Fruit fly (Drosophila melanogaster) whole organism, embryonic: ENCODE measurements around the gene CG10993.

Experiments used
- Abd-B ChIP-seq: fragments of 200-800 bp; sonication (Bioruptor generic); optimal IDR thresholded peaks from 2 replicates; lab custom pipeline; 2018; ENCODE audit warnings: missing biosample characterization, mild to moderate bottlenecking, missing genetic modification characterization, moderate library complexity
- Atf-2 ChIP-seq: fragments of 200-800 bp; sonication (Bioruptor generic); optimal IDR thresholded peaks from 2 replicates; lab custom pipeline; 2016; ENCODE audit warnings: missing biosample characterization, missing genetic modification characterization
- Bdp1 ChIP-seq: fragments of 200-800 bp; sonication (Bioruptor generic); optimal IDR thresholded peaks from 3 replicates; lab custom pipeline; 2016; ENCODE audit warnings: missing biosample characterization, missing genetic modification characterization
- CG10267 ChIP-seq: fragments of 200-800 bp; sonication (Bioruptor generic); optimal IDR thresholded peaks from 2 replicates; lab custom pipeline; 2018; ENCODE audit warnings: missing biosample characterization, mild to moderate bottlenecking, missing genetic modification characterization, moderate library complexity
- CG10431 ChIP-seq: fragments of 200-800 bp; sonication (Bioruptor generic); optimal IDR thresholded peaks from 3 replicates; lab custom pipeline; 2018; ENCODE audit warnings: missing biosample characterization, mild to moderate bottlenecking, missing genetic modification characterization
- CG10543 ChIP-seq: fragments of 200-800 bp; sonication (Bioruptor generic); optimal IDR thresholded peaks from 3 replicates; lab custom pipeline; 2017; ENCODE audit warnings: missing biosample characterization, mild to moderate bottlenecking, missing genetic modification characterization, moderate library complexity
- CG10979 ChIP-seq: fragments of 200-800 bp; sonication (Bioruptor generic); optimal IDR thresholded peaks from 2 replicates; lab custom pipeline; 2018; ENCODE audit warnings: missing biosample characterization, mild to moderate bottlenecking, missing genetic modification characterization, moderate library complexity
- CG11696 ChIP-seq: fragments of 200-800 bp; sonication (Bioruptor generic); IDR thresholded peaks from 2 replicates; pipeline ENCODE4 v1.3.6; 2022; ENCODE audit warnings: missing biosample characterization, missing genetic modification characterization
- CG12236 ChIP-seq: fragments of 200-800 bp; sonication (Bioruptor generic); optimal IDR thresholded peaks from 2 replicates; lab custom pipeline; 2016; ENCODE audit warnings: missing biosample characterization, missing genetic modification characterization
- CG12299 ChIP-seq: fragments of 200-800 bp; sonication (Bioruptor generic); optimal IDR thresholded peaks from 2 replicates; lab custom pipeline; 2018; ENCODE audit warnings: missing biosample characterization, mild to moderate bottlenecking, missing genetic modification characterization
- CG13296 ChIP-seq: fragments of 200-800 bp; sonication (Bioruptor generic); optimal IDR thresholded peaks from 3 replicates; lab custom pipeline; 2018; ENCODE audit warnings: missing biosample characterization, mild to moderate bottlenecking, missing genetic modification characterization
- CG13424 ChIP-seq: fragments of 200-800 bp; sonication (Bioruptor generic); optimal IDR thresholded peaks from 2 replicates; lab custom pipeline; 2019; ENCODE audit warnings: missing biosample characterization, mild to moderate bottlenecking, missing genetic modification characterization, moderate library complexity
- CG14014 ChIP-seq: fragments of 200-800 bp; sonication (Bioruptor generic); IDR thresholded peaks from 2 replicates; pipeline ENCODE4 v1.3.6; 2022; ENCODE audit warnings: missing biosample characterization, missing genetic modification characterization
- CG1602 ChIP-seq: fragments of 200-800 bp; sonication (Bioruptor generic); optimal IDR thresholded peaks from 3 replicates; lab custom pipeline; 2016; ENCODE audit warnings: missing biosample characterization, missing genetic modification characterization
- CG16779 ChIP-seq: fragments of 200-800 bp; sonication (Bioruptor generic); IDR thresholded peaks from 2 replicates; pipeline ENCODE4 v1.3.6; 2022; ENCODE audit warnings: missing biosample characterization, missing genetic modification characterization
- CG17912 ChIP-seq: fragments of 200-800 bp; sonication (Bioruptor generic); optimal IDR thresholded peaks from 2 replicates; lab custom pipeline; 2018; ENCODE audit warnings: missing biosample characterization, mild to moderate bottlenecking, missing genetic modification characterization
- CG18599 ChIP-seq: fragments of 200-800 bp; sonication (Bioruptor generic); optimal IDR thresholded peaks from 3 replicates; lab custom pipeline; 2017; ENCODE audit warnings: missing biosample characterization, missing genetic modification characterization, mild to moderate bottlenecking, moderate library complexity, missing genetic modification reagents
- CG2678 ChIP-seq: fragments of 200-800 bp; sonication (Bioruptor generic); optimal IDR thresholded peaks from 3 replicates; lab custom pipeline; 2019; ENCODE audit warnings: missing biosample characterization, mild to moderate bottlenecking, missing genetic modification characterization, moderate library complexity
- CG32532 ChIP-seq: fragments of 200-800 bp; sonication (Bioruptor generic); IDR thresholded peaks from 2 replicates; pipeline ENCODE4 v1.3.6; 2022; ENCODE audit warnings: missing biosample characterization, missing genetic modification characterization
- CG33213 ChIP-seq: fragments of 200-800 bp; sonication (Bioruptor generic); optimal IDR thresholded peaks from 3 replicates; lab custom pipeline; 2016; ENCODE audit warnings: missing biosample characterization, missing genetic modification characterization
- CG4617 ChIP-seq: fragments of 200-800 bp; sonication (Bioruptor generic); optimal IDR thresholded peaks from 3 replicates; lab custom pipeline; 2016; ENCODE audit warnings: missing biosample characterization, missing genetic modification characterization, borderline replicate concordance
- CG5953 ChIP-seq: fragments of 200-800 bp; sonication (Bioruptor generic); IDR thresholded peaks from 2 replicates; pipeline ENCODE4 v1.3.6; 2022; ENCODE audit warnings: missing biosample characterization, missing genetic modification characterization
- CG6813 ChIP-seq: fragments of 200-800 bp; sonication (Bioruptor generic); optimal IDR thresholded peaks from 2 replicates; lab custom pipeline; 2017; ENCODE audit warnings: missing biosample characterization, missing genetic modification characterization, mild to moderate bottlenecking, moderate library complexity, missing genetic modification reagents
- CG7786 ChIP-seq: fragments of 200-800 bp; sonication (Bioruptor generic); optimal IDR thresholded peaks from 2 replicates; lab custom pipeline; 2016; ENCODE audit warnings: missing biosample characterization, missing genetic modification characterization
- CG7928 ChIP-seq: fragments of 200-800 bp; sonication (Bioruptor generic); optimal IDR thresholded peaks from 2 replicates; lab custom pipeline; 2017; ENCODE audit warnings: missing biosample characterization, mild to moderate bottlenecking, missing genetic modification characterization
- CG8089 ChIP-seq: fragments of 200-800 bp; sonication (Bioruptor generic); optimal IDR thresholded peaks from 3 replicates; lab custom pipeline; 2016; ENCODE audit warnings: missing biosample characterization, missing genetic modification characterization
- CG8944 ChIP-seq: fragments of 200-800 bp; sonication (Bioruptor generic); optimal IDR thresholded peaks from 3 replicates; lab custom pipeline; 2016; ENCODE audit warnings: missing biosample characterization, missing genetic modification characterization
- CTCF ChIP-seq: fragments of 200-800 bp; sonication (Bioruptor generic); optimal IDR thresholded peaks from 2 replicates; lab custom pipeline; 2017; ENCODE audit warnings: missing biosample characterization, mild to moderate bottlenecking, missing genetic modification characterization, moderate library complexity
- CkIIα-i1 ChIP-seq: fragments of 200-800 bp; sonication (Bioruptor generic); IDR thresholded peaks from 2 replicates; pipeline ENCODE4 v1.3.6; 2022; ENCODE audit warnings: missing biosample characterization, missing genetic modification characterization
- D19A ChIP-seq: fragments of 200-800 bp; optimal IDR thresholded peaks from 3 replicates; lab custom pipeline; 2019; ENCODE audit warnings: missing biosample characterization, mild to moderate bottlenecking, missing genetic modification characterization, moderate library complexity
- E2f2 ChIP-seq: fragments of 200-800 bp; sonication (Bioruptor generic); IDR thresholded peaks from 2 replicates; pipeline ENCODE4 v1.3.6; 2022; ENCODE audit warnings: missing biosample characterization, missing genetic modification characterization
- HLH54F ChIP-seq: fragments of 200-800 bp; sonication (Bioruptor generic); optimal IDR thresholded peaks from 3 replicates; lab custom pipeline; 2016; ENCODE audit warnings: missing biosample characterization, missing genetic modification characterization
- Hr51 ChIP-seq, 2 experiments: fragments of 200-800 bp; sonication (Bioruptor generic); optimal IDR thresholded peaks; 2 replicates in 1 of 2; 3 replicates in 1 of 2; lab custom pipeline; 2016 to 2018; ENCODE audit warnings: missing biosample characterization in 2 of 2, missing genetic modification characterization in 2 of 2, mild to moderate bottlenecking in 1 of 2, moderate library complexity in 1 of 2
- MBD-R2 ChIP-seq: fragments of 200-800 bp; sonication (Bioruptor generic); IDR thresholded peaks from 2 replicates; pipeline ENCODE4 v1.3.6; 2022; ENCODE audit warnings: missing biosample characterization, missing genetic modification characterization
- MESR4 ChIP-seq: fragments of 200-800 bp; sonication (Bioruptor generic); optimal IDR thresholded peaks from 2 replicates; lab custom pipeline; 2018; ENCODE audit warnings: missing biosample characterization, mild to moderate bottlenecking, missing genetic modification characterization, moderate library complexity
- NC2β ChIP-seq: fragments of 200-800 bp; sonication (Bioruptor generic); optimal IDR thresholded peaks from 2 replicates; lab custom pipeline; 2016; ENCODE audit warnings: missing biosample characterization, missing genetic modification characterization
- PHDP ChIP-seq: fragments of 200-800 bp; sonication (Bioruptor generic); optimal IDR thresholded peaks from 3 replicates; lab custom pipeline; 2018; ENCODE audit warnings: missing biosample characterization, mild to moderate bottlenecking, missing genetic modification characterization, moderate library complexity
- Pdp1 ChIP-seq, 2 experiments: fragments of 200-800 bp; sonication (Bioruptor generic); optimal IDR thresholded peaks; 3 replicates each; lab custom pipeline; 2016; ENCODE audit warnings: missing biosample characterization in 2 of 2, missing genetic modification characterization in 2 of 2, mild to moderate bottlenecking in 1 of 2, moderate library complexity in 1 of 2
- Side ChIP-seq: fragments of 200-800 bp; sonication (Bioruptor generic); optimal IDR thresholded peaks from 2 replicates; lab custom pipeline; 2016; ENCODE audit warnings: missing biosample characterization, missing genetic modification characterization
- Spps ChIP-seq: fragments of 200-800 bp; sonication (Bioruptor generic); optimal IDR thresholded peaks from 2 replicates; lab custom pipeline; 2018; ENCODE audit warnings: missing biosample characterization, mild to moderate bottlenecking, missing genetic modification characterization
- Stat92E ChIP-seq, 3 experiments: fragments of >200 bp in 2 of 3; fragments of 200-800 bp in 1 of 3; sonication (Bioruptor generic) in 1 of 3; optimal IDR thresholded peaks; 2 replicates each; lab custom pipeline; 2017 to 2019; ENCODE audit warnings: missing biosample characterization in 3 of 3, missing genetic modification characterization in 3 of 3, mild to moderate bottlenecking in 1 of 3, moderate library complexity in 1 of 3
- TFAM ChIP-seq: fragments of 200-800 bp; sonication (Bioruptor generic); optimal IDR thresholded peaks from 2 replicates; lab custom pipeline; 2017; ENCODE audit warnings: missing biosample characterization, missing genetic modification characterization, inconsistent platforms
- Tbp ChIP-seq: fragments of >200 bp; optimal IDR thresholded peaks from 2 replicates; lab custom pipeline; 2018; ENCODE audit warnings: missing biosample characterization, missing genetic modification characterization
- az2 ChIP-seq: fragments of 200-800 bp; sonication (Bioruptor generic); optimal IDR thresholded peaks from 3 replicates; lab custom pipeline; 2016; ENCODE audit warnings: missing biosample characterization, missing genetic modification characterization
- chm ChIP-seq: fragments of 200-800 bp; sonication (Bioruptor generic); IDR thresholded peaks from 2 replicates; pipeline ENCODE4 v1.3.6; 2022; ENCODE audit warnings: missing biosample characterization, missing genetic modification characterization
- da ChIP-seq: fragments of 200-800 bp; sonication (Bioruptor generic); optimal IDR thresholded peaks from 2 replicates; lab custom pipeline; 2016; ENCODE audit warnings: missing biosample characterization, missing genetic modification characterization
- dm ChIP-seq: fragments of 200-800 bp; sonication (Bioruptor generic); optimal IDR thresholded peaks from 3 replicates; lab custom pipeline; 2016; ENCODE audit warnings: missing biosample characterization, missing genetic modification characterization
- dysf ChIP-seq: fragments of 200-800 bp; sonication (Bioruptor generic); IDR thresholded peaks from 3 replicates; pipeline ENCODE4 v1.3.6; 2022; ENCODE audit warnings: missing biosample characterization, missing genetic modification characterization
- fru ChIP-seq: fragments of >200 bp; optimal IDR thresholded peaks from 2 replicates; lab custom pipeline; 2017
- hth ChIP-seq: fragments of >200 bp; optimal IDR thresholded peaks from 2 replicates; lab custom pipeline; 2017; ENCODE audit warnings: inconsistent platforms
- ken ChIP-seq: fragments of 200-800 bp; sonication (Bioruptor generic); IDR thresholded peaks from 3 replicates; pipeline ENCODE4 v1.3.6; 2022; ENCODE audit warnings: missing biosample characterization, missing genetic modification characterization
- nmo ChIP-seq: fragments of 200-800 bp; sonication (Bioruptor generic); optimal IDR thresholded peaks from 2 replicates; lab custom pipeline; 2018; ENCODE audit warnings: missing biosample characterization, mild to moderate bottlenecking, missing genetic modification characterization, moderate library complexity

CG10993 gene

dm6 chrX:13756776-13757312, 34.1 kb downstream of the CG10993 start, which contains the start of the genes CG32625 and Rtc1 (continued):
- TF ChIP-seq CG16779 (GFP tag; lab: Robert Waterston, UW) (no peak), Side (no peak), CG5953 (no peak), Stat92E (GFP tag; optimal IDR thresholded peaks at IDR 0.05; lab: Kevin White, UChicago) (no peak), CG10979 (peak; percentile 46), da (GFP tag; lab: Kevin White, UChicago) (no peak), CG4617 (peak; percentile 1), chm (GFP tag; lab: Robert Waterston, UW) (0 out of 2 replicates have a peak, but pooled peaks have one; percentile 24), MBD-R2 (peak; percentile 60), TFAM (GFP tag; lab: Kevin White, UChicago) (no peak), az2 (peak; percentile 49), Hr51 (GFP tag; optimal IDR thresholded peaks at IDR 0.05; lab: Kevin White, UChicago) (peak in 1 of 2 experiments; percentile 67), nmo (peak; percentile 63), CG32532 (peak; percentile 61), CTCF (no peak), fru (no peak), dysf (GFP tag; lab: Robert Waterston, UW) (peak; percentile 51), dm (GFP tag; lab: Kevin White, UChicago) (peak; percentile 76), CkIIα-i1 (no peak), Abd-B (no peak), CG33213 (GFP tag; lab: Kevin White, UChicago) (no peak), CG13424 (tag; lab: Kevin White, UChicago) (peak; percentile 60), CG13296 (GFP tag; lab: Kevin White, UChicago) (peak; percentile 37), PHDP (peak; percentile 60), CG12236 (no peak), MESR4 (GFP tag; lab: Kevin White, UChicago) (peak; percentile 29), CG7786 (no peak), CG11696 (GFP tag; lab: Robert Waterston, UW) (no peak), CG17912 (GFP tag; lab: Kevin White, UChicago) (no peak), HLH54F (GFP tag; lab: Kevin White, UChicago) (no peak), ken (GFP tag; lab: Robert Waterston, UW) (peak; percentile 62; the same call in 1 of the 3 replicates), CG10431 (peak; percentile 49), CG7928 (GFP tag; lab: Kevin White, UChicago) (no peak), CG12299 (peak; percentile 58), D19A (tag; lab: Kevin White, UChicago) (peak; percentile 37), Pdp1 (GFP tag; optimal IDR thresholded peaks at IDR 0.05; lab: Kevin White, UChicago) (peak in 1 of 2 experiments; percentile 4), NC2β (GFP tag; lab: Kevin White, UChicago) (no peak), CG10543 (GFP tag; lab: Kevin White, UChicago) (no peak), CG14014 (GFP tag; lab: Robert Waterston, UW) (peak; percentile 36; the same call in 1 of the 2 replicates), CG18599 (peak; percentile 54), CG10267 (peak; percentile 66), CG2678 (peak; percentile 62), CG6813 (GFP tag; lab: Kevin White, UChicago) (no peak), Spps (tag; lab: Kevin White, UChicago) (no peak), Atf-2 (GFP tag; lab: Kevin White, UChicago) (no peak), hth (lab: Kevin White, UChicago) (no peak), CG8089 (GFP tag; lab: Kevin White, UChicago) (no peak), Tbp (GFP tag; lab: Kevin White, UChicago) (no peak), E2f2 (peak; percentile 61), CG8944 (GFP tag; lab: Kevin White, UChicago) (no peak), CG1602 (peak; percentile 10), Bdp1 (no peak)
